Worm (Caenorhabditis elegans) whole organism, young adult: ENCODE results near the gene pqn-25.

Experiments used
- B0336.3 ChIP-seq: fragments of 200-800 bp; sonication (Bioruptor generic); IDR thresholded peaks from 2 replicates; pipeline ENCODE4 v1.3.6; 2022; ENCODE audit warnings: missing genetic modification characterization, missing compliant biosample characterization
- D2030.7 ChIP-seq: fragments of 200-800 bp; sonication (Bioruptor generic); IDR thresholded peaks from 2 replicates; pipeline ENCODE4 v1.3.6; 2022; ENCODE audit warnings: missing genetic modification reagents, missing genetic modification characterization, missing compliant biosample characterization
- F52B5.7 ChIP-seq: sonication (generic microtip); optimal IDR thresholded peaks from 2 replicates; lab custom pipeline; 2016; ENCODE audit warnings: mild to moderate bottlenecking, missing genetic modification characterization, missing compliant biosample characterization
- T07F8.4 ChIP-seq: sonication (generic microtip); optimal IDR thresholded peaks from 2 replicates; lab custom pipeline; 2016; ENCODE audit warnings: mild to moderate bottlenecking, missing genetic modification characterization, moderate library complexity, missing compliant biosample characterization
- athp-1 ChIP-seq: sonication (generic microtip); optimal IDR thresholded peaks from 2 replicates; lab custom pipeline; 2017; ENCODE audit warnings: mild to moderate bottlenecking, missing genetic modification characterization, missing compliant biosample characterization
- attf-6 ChIP-seq: fragments of 200-800 bp; sonication (Bioruptor generic); IDR thresholded peaks from 2 replicates; pipeline ENCODE4 v1.3.6; 2022; ENCODE audit warnings: missing genetic modification reagents, missing genetic modification characterization, missing compliant biosample characterization
- bed-1 ChIP-seq: fragments of 200-800 bp; sonication (Bioruptor generic); IDR thresholded peaks from 2 replicates; pipeline ENCODE4 v1.3.6; 2022; ENCODE audit warnings: missing genetic modification reagents, missing genetic modification characterization, missing compliant biosample characterization
- ccch-3 ChIP-seq: fragments of 200-800 bp; sonication (Bioruptor generic); optimal IDR thresholded peaks from 2 replicates; lab custom pipeline; 2018; ENCODE audit warnings: mild to moderate bottlenecking, missing genetic modification characterization, missing compliant biosample characterization
- egl-44 ChIP-seq: fragments of 200-800 bp; sonication (Bioruptor generic); IDR thresholded peaks from 2 replicates; pipeline ENCODE4 v1.3.6; 2022; ENCODE audit warnings: missing genetic modification reagents, missing genetic modification characterization, missing compliant biosample characterization
- egrh-3 ChIP-seq: fragments of 200-800 bp; sonication (Bioruptor generic); IDR thresholded peaks from 2 replicates; pipeline ENCODE4 v1.3.6; 2022; ENCODE audit warnings: missing genetic modification reagents, missing genetic modification characterization, missing compliant biosample characterization
- ets-4 ChIP-seq: fragments of 200-800 bp; sonication (Bioruptor generic); optimal IDR thresholded peaks from 2 replicates; lab custom pipeline; 2018; ENCODE audit warnings: mild to moderate bottlenecking, missing genetic modification characterization, missing compliant biosample characterization
- him-1 ChIP-seq: sonication (generic microtip); optimal IDR thresholded peaks from 2 replicates; lab custom pipeline; 2016; ENCODE audit warnings: missing genotype, missing genetic modification reagents, missing genetic modification characterization, missing compliant biosample characterization
- hlh-12 ChIP-seq: sonication (generic microtip); optimal IDR thresholded peaks from 2 replicates; lab custom pipeline; 2016; ENCODE audit warnings: missing genetic modification characterization, missing compliant biosample characterization
- let-526 ChIP-seq: fragments of 200-800 bp; sonication (Bioruptor generic); IDR thresholded peaks from 2 replicates; pipeline ENCODE4 v1.3.6; 2022; ENCODE audit warnings: missing genetic modification reagents, missing genetic modification characterization, missing compliant biosample characterization
- lin-40 ChIP-seq: sonication (generic microtip); optimal IDR thresholded peaks from 2 replicates; lab custom pipeline; 2016; ENCODE audit warnings: missing genetic modification characterization, mild to moderate bottlenecking, missing compliant biosample characterization, missing genotype, missing genetic modification reagents
- lsy-27 ChIP-seq: sonication (generic microtip); optimal IDR thresholded peaks from 2 replicates; lab custom pipeline; 2017; ENCODE audit warnings: missing genetic modification characterization, mild to moderate bottlenecking, missing compliant biosample characterization, antibody characterized with exemption, missing genotype, borderline replicate concordance; ENCODE audit not compliant: insufficient read depth
- madf-3 ChIP-seq: fragments of 200-800 bp; sonication (Bioruptor generic); IDR thresholded peaks from 2 replicates; pipeline ENCODE4 v1.3.6; 2022; ENCODE audit warnings: missing genetic modification reagents, missing genetic modification characterization, missing compliant biosample characterization
- rcor-1 ChIP-seq: fragments of 200-800 bp; sonication (Bioruptor generic); IDR thresholded peaks from 2 replicates; pipeline ENCODE4 v1.3.6; 2022; ENCODE audit warnings: missing genetic modification reagents, missing genetic modification characterization, missing compliant biosample characterization
- rec-8 ChIP-seq, 2 experiments: sonication (generic microtip); optimal IDR thresholded peaks; 2 replicates each; lab custom pipeline; 2016; ENCODE audit warnings: mild to moderate bottlenecking in 2 of 2, missing genetic modification characterization in 2 of 2, missing genetic modification reagents in 2 of 2, missing genotype in 2 of 2, missing biosample characterization in 1 of 2, missing compliant biosample characterization in 1 of 2, moderate library complexity in 1 of 2
- repo-1 ChIP-seq: sonication (generic microtip); optimal IDR thresholded peaks from 2 replicates; lab custom pipeline; 2017; ENCODE audit warnings: mild to moderate bottlenecking, missing genetic modification characterization, missing compliant biosample characterization
- sdz-38 ChIP-seq: sonication (generic microtip); optimal IDR thresholded peaks from 2 replicates; lab custom pipeline; 2016; ENCODE audit warnings: missing genotype, missing genetic modification characterization, missing compliant biosample characterization
- snpc-1.3 ChIP-seq: sonication (generic microtip); optimal IDR thresholded peaks from 2 replicates; lab custom pipeline; 2017; ENCODE audit warnings: missing genetic modification characterization, mild to moderate bottlenecking, missing compliant biosample characterization, antibody characterized with exemption, moderate library complexity, missing genotype, missing genetic modification reagents; ENCODE audit not compliant: insufficient read depth
- snpc-3.4 ChIP-seq: sonication (generic microtip); optimal IDR thresholded peaks from 2 replicates; lab custom pipeline; 2017; ENCODE audit warnings: missing genetic modification characterization, mild to moderate bottlenecking, missing compliant biosample characterization, antibody characterized with exemption, moderate library complexity, missing genotype, missing genetic modification reagents
- snpc-4 ChIP-seq, 5 experiments: fragments of 150-350 bp in 1 of 5; sonication (generic microtip) in 4 of 5; optimal IDR thresholded peaks; 2 replicates each; lab custom pipeline; 2014 to 2018; ENCODE audit warnings: missing genetic modification characterization in 5 of 5, missing biosample characterization in 3 of 5, antibody characterized with exemption in 2 of 5, mild to moderate bottlenecking in 2 of 5, missing compliant biosample characterization in 2 of 5, missing genotype in 2 of 5, moderate library complexity in 2 of 5, missing genetic modification reagents in 1 of 5
- tbp1 ChIP-seq: fragments of 200-800 bp; sonication (Bioruptor generic); optimal IDR thresholded peaks from 2 replicates; lab custom pipeline; 2018; ENCODE audit warnings: mild to moderate bottlenecking, missing genetic modification characterization, missing compliant biosample characterization
- unc-130 ChIP-seq: sonication (generic microtip); optimal IDR thresholded peaks from 2 replicates; lab custom pipeline; 2016; ENCODE audit warnings: missing genetic modification reagents, missing genetic modification characterization, missing compliant biosample characterization
- xnd-1 ChIP-seq: sonication (generic microtip); optimal IDR thresholded peaks from 2 replicates; lab custom pipeline; 2016; ENCODE audit warnings: missing genotype, missing genetic modification reagents, missing genetic modification characterization, missing compliant biosample characterization
- zim-3 ChIP-seq: sonication (generic microtip); optimal IDR thresholded peaks from 2 replicates; lab custom pipeline; 2017; ENCODE audit warnings: mild to moderate bottlenecking, missing genetic modification characterization, moderate library complexity, missing compliant biosample characterization

Gene pqn-25

DNA sequence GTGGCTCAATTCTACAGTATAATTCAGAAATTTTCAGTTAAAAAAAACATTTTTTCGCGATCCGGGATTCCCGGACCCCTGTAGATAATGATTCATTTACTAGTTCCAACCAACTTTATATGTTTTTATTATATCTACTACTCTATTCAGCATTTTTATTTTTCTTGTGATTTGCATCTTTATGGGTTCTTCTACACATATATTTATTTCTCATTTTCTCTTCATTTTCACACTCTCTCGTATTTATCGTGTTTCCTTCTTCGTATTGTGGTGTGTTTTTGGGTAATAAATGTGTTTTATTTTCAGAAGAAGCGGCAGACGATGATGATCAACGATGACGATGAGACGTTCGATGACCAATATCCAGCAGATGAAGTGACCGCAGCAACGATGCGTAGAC lies 48.3 kb downstream of the pqn-25 start, which contains the start of gene F48E8.2:
TSS of gene F48E8.2 (plus strand) at position 301 of the 400 bp plus-strand sequence.
- TF ChIP-seq lin-40 (tag; lab: Kevin White, UChicago) (no peak), rcor-1 (GFP tag; lab: Robert Waterston, UW) (no peak), xnd-1 (tag; lab: Kevin White, UChicago) (no peak), tbp1 (GFP tag; lab: Kevin White, UChicago) (no peak), ets-4 (no peak), D2030.7 (no peak), egrh-3 (no peak), hlh-12 (tag; lab: Kevin White, UChicago) (no peak), F52B5.7 (tag; lab: Kevin White, UChicago) (no peak), egl-44 (GFP tag; lab: Robert Waterston, UW) (no peak), athp-1 (tag; lab: Kevin White, UChicago) (no peak), B0336.3 (GFP tag; lab: Robert Waterston, UW) (no peak), sdz-38 (no peak)
- TF ChIP-seq, all 124 proteins: peak for 0

DNA sequence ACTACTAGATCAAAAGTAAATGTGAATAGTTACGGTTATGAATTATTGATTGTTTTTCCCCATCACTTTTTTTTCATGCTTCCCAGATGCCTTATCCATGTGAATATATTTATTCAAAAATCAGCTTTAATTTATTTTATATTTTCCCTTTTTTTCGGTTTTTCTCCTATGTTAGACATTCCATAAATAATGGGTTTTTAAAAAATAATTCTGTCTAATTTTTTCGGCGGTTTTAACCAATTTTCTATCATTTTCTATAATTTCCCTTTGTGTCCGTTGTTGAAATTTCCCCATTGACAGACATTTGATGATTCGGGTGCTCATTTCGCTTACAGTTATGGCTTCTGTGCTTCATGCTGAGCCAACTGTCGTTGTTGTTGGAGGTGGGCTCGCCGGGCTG lies 51.3 kb downstream of the pqn-25 start, which contains the start of gene F48E8.3:
TSS of gene F48E8.3 (plus strand) at position 301 of the 400 bp plus-strand sequence.
- no peak for TF ChIP-seq snpc-1.3 (tag; lab: Kevin White, UChicago)
- TF ChIP-seq madf-3 (GFP tag; lab: Robert Waterston, UW): no peak
- TF ChIP-seq unc-130 (GFP tag; lab: Kevin White, UChicago): no peak
- no peak for TF ChIP-seq T07F8.4
- TF ChIP-seq D2030.7: no peak
- TF ChIP-seq snpc-4 (GFP tag; optimal IDR thresholded peaks at IDR 0.05; lab: Kevin White, UChicago): no peak
- no peak for TF ChIP-seq snpc-4 (tag; optimal IDR thresholded peaks at IDR 0.05; lab: Kevin White, UChicago)
- no peak for TF ChIP-seq snpc-3.4 (tag; lab: Kevin White, UChicago)
- no peak for TF ChIP-seq lsy-27
- no peak for TF ChIP-seq bed-1
- TF ChIP-seq rec-8 (tag; optimal IDR thresholded peaks at IDR 0.05; lab: Kevin White, UChicago): no peak
- no peak for TF ChIP-seq zim-3
- no peak for TF ChIP-seq repo-1
- no peak for TF ChIP-seq attf-6 (GFP tag; lab: Robert Waterston, UW)
- no peak for TF ChIP-seq ccch-3
- no peak for TF ChIP-seq lin-40 (tag; lab: Kevin White, UChicago)
- no peak for TF ChIP-seq let-526 (GFP tag; lab: Robert Waterston, UW)
- no peak for TF ChIP-seq him-1 (tag; lab: Kevin White, UChicago)
